Worm (Caenorhabditis elegans) whole organism, late embryonic: ENCODE data around the gene C54H2.4.

ENCODE experiments used
- ama-1 ChIP-seq: fragments of 150-350 bp; optimal IDR thresholded peaks from 2 replicates; lab custom pipeline; 2014
- ceh-14 ChIP-seq: sonication (generic microtip); optimal IDR thresholded peaks from 2 replicates; lab custom pipeline; 2016; ENCODE audit warnings: missing genotype, missing genetic modification characterization, missing compliant biosample characterization
- ceh-30 ChIP-seq: fragments of 150-350 bp; optimal IDR thresholded peaks from 2 replicates; lab custom pipeline; 2014; ENCODE audit warnings: missing biosample characterization, missing genetic modification characterization
- ceh-31 ChIP-seq: sonication (generic microtip); optimal IDR thresholded peaks from 2 replicates; lab custom pipeline; 2016; ENCODE audit warnings: missing genetic modification characterization, missing compliant biosample characterization
- ceh-45 ChIP-seq: fragments of 200-800 bp; sonication (Bioruptor generic); IDR thresholded peaks from 2 replicates; pipeline ENCODE4 v1.3.6; 2022; ENCODE audit warnings: missing genetic modification reagents, missing genetic modification characterization, missing compliant biosample characterization
- ceh-48 ChIP-seq: sonication (generic microtip); optimal IDR thresholded peaks from 2 replicates; lab custom pipeline; 2016; ENCODE audit warnings: missing genetic modification characterization, inconsistent platforms, missing compliant biosample characterization
- che-1 ChIP-seq: sonication (generic microtip); optimal IDR thresholded peaks from 2 replicates; lab custom pipeline; 2016; ENCODE audit warnings: mild to moderate bottlenecking, missing genetic modification characterization, missing compliant biosample characterization
- elt-2 ChIP-seq: sonication (generic microtip); optimal IDR thresholded peaks from 2 replicates; lab custom pipeline; 2016; ENCODE audit warnings: missing genetic modification reagents, missing genetic modification characterization, missing compliant biosample characterization
- elt-4 ChIP-seq: sonication (generic microtip); optimal IDR thresholded peaks from 2 replicates; lab custom pipeline; 2016; ENCODE audit warnings: missing genetic modification characterization, missing compliant biosample characterization
- ets-4 ChIP-seq: sonication (generic microtip); optimal IDR thresholded peaks from 2 replicates; lab custom pipeline; 2016; ENCODE audit warnings: missing genetic modification characterization, missing compliant biosample characterization
- fax-1 ChIP-seq: sonication (generic microtip); optimal IDR thresholded peaks from 2 replicates; lab custom pipeline; 2016; ENCODE audit warnings: missing genotype, missing genetic modification characterization, missing compliant biosample characterization
- fkh-10 ChIP-seq: fragments of 150-350 bp; optimal IDR thresholded peaks from 2 replicates; lab custom pipeline; 2014; ENCODE audit warnings: missing biosample characterization, missing genetic modification reagents, missing genetic modification characterization
- fkh-6 ChIP-seq: sonication (generic microtip); optimal IDR thresholded peaks from 2 replicates; lab custom pipeline; 2016; ENCODE audit warnings: missing genetic modification characterization, missing compliant biosample characterization
- hlh-15 ChIP-seq: sonication (generic microtip); optimal IDR thresholded peaks from 2 replicates; lab custom pipeline; 2016; ENCODE audit warnings: missing genetic modification characterization, missing compliant biosample characterization
- hlh-30 ChIP-seq: sonication (generic microtip); optimal IDR thresholded peaks from 2 replicates; lab custom pipeline; 2017; ENCODE audit warnings: antibody characterized with exemption, missing genetic modification characterization, missing compliant biosample characterization; ENCODE audit not compliant: insufficient read depth
- hlh-6 ChIP-seq: sonication (generic microtip); optimal IDR thresholded peaks from 2 replicates; lab custom pipeline; 2016; ENCODE audit warnings: missing genotype, missing genetic modification characterization, missing compliant biosample characterization
- lin-11 ChIP-seq: fragments of 200-800 bp; sonication (Bioruptor generic); optimal IDR thresholded peaks from 2 replicates; lab custom pipeline; 2018; ENCODE audit warnings: mild to moderate bottlenecking, missing genetic modification characterization, missing compliant biosample characterization
- nhr-11 ChIP-seq: fragments of 150-350 bp; optimal IDR thresholded peaks from 2 replicates; lab custom pipeline; 2014; ENCODE audit warnings: missing biosample characterization, missing genetic modification characterization
- nhr-232 ChIP-seq: sonication (generic microtip); optimal IDR thresholded peaks from 2 replicates; lab custom pipeline; 2016; ENCODE audit warnings: missing genetic modification characterization, missing compliant biosample characterization
- pat-9 ChIP-seq: fragments of 200-800 bp; sonication (Bioruptor generic); optimal IDR thresholded peaks from 2 replicates; lab custom pipeline; 2018; ENCODE audit warnings: mild to moderate bottlenecking, missing genetic modification characterization, moderate library complexity, missing compliant biosample characterization
- pax-1 ChIP-seq: fragments of 150-350 bp; optimal IDR thresholded peaks from 2 replicates; lab custom pipeline; 2014; ENCODE audit warnings: missing biosample characterization, missing genetic modification characterization
- pqm-1 ChIP-seq: sonication (generic microtip); optimal IDR thresholded peaks from 2 replicates; lab custom pipeline; 2016; ENCODE audit warnings: missing genetic modification characterization, missing compliant biosample characterization
- pros-1 ChIP-seq: fragments of 150-350 bp; optimal IDR thresholded peaks from 2 replicates; lab custom pipeline; 2014; ENCODE audit warnings: missing biosample characterization, missing genetic modification reagents, missing genetic modification characterization
- rnt-1 ChIP-seq: sonication (generic microtip); optimal IDR thresholded peaks from 2 replicates; lab custom pipeline; 2016; ENCODE audit warnings: missing genetic modification characterization, missing compliant biosample characterization
- sdc-2 ChIP-seq: sonication (generic microtip); optimal IDR thresholded peaks from 2 replicates; lab custom pipeline; 2016; ENCODE audit warnings: missing genotype, missing genetic modification characterization, missing compliant biosample characterization
- sox-4 ChIP-seq: sonication (generic microtip); optimal IDR thresholded peaks from 2 replicates; lab custom pipeline; 2017; ENCODE audit warnings: mild to moderate bottlenecking, missing genetic modification characterization, inconsistent platforms, missing compliant biosample characterization
- syd-9 ChIP-seq: sonication (generic microtip); optimal IDR thresholded peaks from 2 replicates; lab custom pipeline; 2016; ENCODE audit warnings: mild to moderate bottlenecking, missing genetic modification characterization, moderate library complexity, missing compliant biosample characterization
- tbx-2 ChIP-seq: sonication (generic microtip); optimal IDR thresholded peaks from 2 replicates; lab custom pipeline; 2016; ENCODE audit warnings: missing genetic modification characterization, missing compliant biosample characterization
- ttx-3 ChIP-seq: sonication (generic microtip); optimal IDR thresholded peaks from 2 replicates; lab custom pipeline; 2016; ENCODE audit warnings: missing genetic modification reagents, missing genetic modification characterization, missing compliant biosample characterization
- unc-3 ChIP-seq, 2 experiments: fragments of 200-800 bp in 1 of 2; sonication (Bioruptor generic) in 1 of 2; sonication (generic microtip) in 1 of 2; conservative IDR thresholded peaks in 1 of 2; optimal IDR thresholded peaks in 1 of 2; 2 replicates each; pipeline versions ENCODE4 v1.3.6 to Lab custom; 2016 to 2022; ENCODE audit warnings: missing compliant biosample characterization in 2 of 2, missing genetic modification characterization in 2 of 2, missing genetic modification reagents in 1 of 2
- unc-42 ChIP-seq: sonication (generic microtip); optimal IDR thresholded peaks from 2 replicates; lab custom pipeline; 2016; ENCODE audit warnings: missing genotype, missing genetic modification characterization, missing compliant biosample characterization
- unc-55 ChIP-seq: sonication (generic microtip); optimal IDR thresholded peaks from 2 replicates; lab custom pipeline; 2017; ENCODE audit warnings: missing biosample characterization, missing genetic modification reagents, missing genetic modification characterization
- unc-86 ChIP-seq: sonication (generic microtip); optimal IDR thresholded peaks from 2 replicates; lab custom pipeline; 2016; ENCODE audit warnings: missing genetic modification characterization, missing compliant biosample characterization
- zip-5 ChIP-seq: sonication (generic microtip); optimal IDR thresholded peaks from 2 replicates; lab custom pipeline; 2016; ENCODE audit warnings: missing genetic modification characterization, missing compliant biosample characterization

C54H2.4 gene

DNA sequence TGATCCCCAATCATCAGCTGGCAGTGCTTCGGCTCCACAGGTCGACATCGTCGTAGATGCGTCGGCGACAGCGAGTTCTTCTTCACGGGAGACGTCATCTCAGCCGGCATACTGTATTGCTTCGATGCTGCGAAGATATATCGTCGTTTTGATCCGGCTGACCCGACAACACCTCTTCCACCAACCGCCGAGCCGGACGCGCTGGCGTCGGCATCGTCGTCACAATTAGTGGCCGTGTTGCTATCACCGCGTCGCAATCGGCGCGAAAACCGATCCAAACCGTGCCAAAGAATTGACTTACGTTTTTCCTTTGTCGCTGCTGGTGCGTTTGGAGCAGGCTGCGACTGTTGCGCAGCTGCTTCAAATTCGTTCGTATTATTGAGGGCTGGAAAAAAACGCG is 44.4 kb downstream of the C54H2.4 start:
- no peak for TF ChIP-seq pros-1 (tag; lab: Kevin White, UChicago)
- no peak for TF ChIP-seq elt-4 (tag; lab: Kevin White, UChicago)
- TF ChIP-seq unc-3 (GFP tag; conservative IDR thresholded peaks at IDR 0.05; lab: Robert Waterston, UW) = no peak
- no peak for TF ChIP-seq unc-3 (tag; optimal IDR thresholded peaks at IDR 0.05; lab: Kevin White, UChicago)
- no peak for TF ChIP-seq ceh-45 (GFP tag; lab: Robert Waterston, UW)

DNA sequence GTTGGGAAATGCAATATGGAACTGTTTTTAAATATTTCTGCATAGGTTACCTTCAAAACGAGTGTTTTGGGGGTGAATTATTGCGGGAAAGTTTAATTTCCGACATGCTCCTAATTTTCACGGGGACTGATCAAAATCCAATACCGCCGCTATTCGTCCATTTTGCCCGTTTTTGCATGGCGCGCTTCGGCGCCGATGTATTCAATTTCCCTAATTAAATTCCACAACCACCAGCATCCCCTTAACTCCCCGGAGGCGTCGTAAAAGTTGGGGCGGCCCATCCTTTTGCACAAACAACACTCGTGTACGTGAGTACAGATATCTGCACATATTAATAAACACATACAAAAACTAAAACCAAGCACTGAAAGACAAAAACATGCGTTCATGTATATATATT is 46.0 kb downstream of the C54H2.4 start:
- TF ChIP-seq unc-42 (tag; lab: Kevin White, UChicago) = peak; percentile 93
- no peak for TF ChIP-seq hlh-15 (tag; lab: Kevin White, UChicago)
- peak; percentile 40 for TF ChIP-seq ceh-31 (tag; lab: Kevin White, UChicago)
- no peak for TF ChIP-seq fax-1 (tag; lab: Kevin White, UChicago)
- TF ChIP-seq fkh-10 = no peak
- TF ChIP-seq, all 69 proteins: peak for 2

DNA sequence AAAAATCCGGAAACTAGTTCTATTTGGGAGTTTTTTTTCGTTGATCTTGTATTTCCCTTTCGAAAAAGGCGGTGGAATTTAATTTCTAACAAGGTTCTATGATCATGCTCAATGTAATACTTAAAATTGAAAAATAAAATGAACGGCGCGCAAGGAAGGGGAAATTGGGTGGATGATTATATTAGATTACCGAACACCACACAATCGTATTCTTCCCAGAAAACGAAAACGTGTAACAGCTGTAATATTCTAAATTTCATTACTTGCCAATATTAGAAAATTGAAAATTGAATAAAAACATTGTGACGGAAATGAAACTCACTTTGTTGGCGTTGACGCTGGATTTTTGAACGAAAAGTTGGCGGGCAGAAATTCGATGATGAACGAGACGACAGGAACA is 46.8 kb downstream of the C54H2.4 start:
- TF ChIP-seq ceh-30 (tag; lab: Kevin White, UChicago) = no peak
- TF ChIP-seq unc-42 (tag; lab: Kevin White, UChicago) = peak; percentile 76

DNA sequence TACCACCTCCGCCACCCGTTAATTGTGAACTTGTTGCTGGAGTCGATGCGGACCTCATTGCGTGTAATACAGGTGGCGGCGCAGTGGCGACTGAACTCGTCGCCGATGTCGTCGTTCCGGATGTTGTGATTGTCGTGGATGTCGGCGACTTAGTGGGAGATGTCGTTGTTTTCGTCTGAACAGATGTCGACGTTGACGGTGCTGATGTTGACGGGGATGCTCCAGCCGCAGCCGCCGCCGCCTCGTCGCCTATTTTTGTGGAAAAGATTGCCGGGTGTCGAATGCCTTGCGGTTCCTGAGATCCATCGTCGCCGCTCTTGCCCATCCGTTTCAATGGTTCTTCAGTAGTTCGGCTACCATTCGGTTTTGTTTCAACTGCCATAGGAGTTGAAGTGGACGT is 49.6 kb downstream of the C54H2.4 start:
- TF ChIP-seq sdc-2 (tag; lab: Kevin White, UChicago) (no peak), pat-9 (no peak), ets-4 (tag; lab: Kevin White, UChicago) (no peak), nhr-232 (tag; lab: Kevin White, UChicago) (no peak), ama-1 (no peak), nhr-11 (tag; lab: Kevin White, UChicago) (no peak), pax-1 (tag; lab: Kevin White, UChicago) (no peak), ttx-3 (tag; lab: Kevin White, UChicago) (no peak), unc-86 (tag; lab: Kevin White, UChicago) (no peak), ceh-14 (tag; lab: Kevin White, UChicago) (no peak), sox-4 (tag; lab: Kevin White, UChicago) (no peak), elt-2 (no peak), hlh-30 (tag; lab: Kevin White, UChicago) (no peak), fax-1 (tag; lab: Kevin White, UChicago) (no peak), rnt-1 (tag; lab: Kevin White, UChicago) (no peak), pqm-1 (no peak)

DNA sequence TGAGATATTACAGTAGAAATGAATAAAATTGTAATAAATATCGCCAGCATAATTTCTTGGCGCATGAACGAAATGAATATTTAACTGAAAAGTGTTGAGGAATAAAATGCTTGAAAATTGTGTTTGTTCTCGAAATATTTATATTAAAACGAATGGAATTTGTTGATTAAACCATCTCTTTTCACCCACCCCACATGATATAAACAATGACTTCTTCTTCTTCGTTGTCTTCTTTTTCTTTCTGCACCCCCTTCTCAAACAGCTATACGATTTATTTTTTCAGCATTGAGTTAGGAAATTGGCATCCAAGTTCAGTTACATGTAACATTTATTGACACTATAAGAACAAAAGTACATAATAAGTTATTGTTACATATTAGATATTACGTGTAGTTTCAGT is 50.4 kb downstream of the C54H2.4 start, which contains the start of gene C41G11.1:
C41G11.1 (minus strand) TSS at position 101 of the 400 bp plus-strand sequence.
- TF ChIP-seq ceh-48 (no peak), che-1 (no peak), fkh-6 (no peak), zip-5 (no peak), pat-9 (no peak), ets-4 (tag; lab: Kevin White, UChicago) (no peak), hlh-6 (no peak), hlh-15 (tag; lab: Kevin White, UChicago) (no peak), sox-4 (tag; lab: Kevin White, UChicago) (no peak), unc-55 (GFP tag; lab: Kevin White, UChicago) (no peak), ttx-3 (tag; lab: Kevin White, UChicago) (no peak), tbx-2 (tag; lab: Kevin White, UChicago) (no peak), syd-9 (tag; lab: Kevin White, UChicago) (no peak), lin-11 (tag; lab: Kevin White, UChicago) (no peak)
